Fruit fly (Drosophila melanogaster): ENCODE data around the gene CG14443.
A peak's percentile ranks its signal among the peaks of the same experiment; 100 is the strongest.

CG14443 gene

dm6 chrX:6601641-6602276 lies 32.0 kb upstream of the CG14443 start (continued):
- TF ChIP-seq zfh2 (GFP tag; optimal IDR thresholded peaks at IDR 0.05), result peak; percentile 64
- TF ChIP-seq Blimp-1 (GFP tag; optimal IDR thresholded peaks at IDR 0.05), result peak; percentile 91
- peak; percentile 60 for TF ChIP-seq Elba2 (GFP tag; optimal IDR thresholded peaks at IDR 0.05)
- TF ChIP-seq CG2875 (GFP tag; optimal IDR thresholded peaks at IDR 0.05), result peak; percentile 89
- peak; percentile 86 for TF ChIP-seq CG12299 (tag; optimal IDR thresholded peaks at IDR 0.05)
- peak; percentile 97 for TF ChIP-seq Med (GFP tag)
- peak; percentile 91 for TF ChIP-seq seq (GFP tag; IDR thresholded peaks at IDR 0.05)
- peak; percentile 72 for TF ChIP-seq chm (GFP tag; IDR thresholded peaks at IDR 0.05)
- TF ChIP-seq CHES-1-like (GFP tag; optimal IDR thresholded peaks at IDR 0.05), result peak; percentile 70
- peak; percentile 87 for TF ChIP-seq fd3F (GFP tag; optimal IDR thresholded peaks at IDR 0.05)
- peak; percentile 69 for TF ChIP-seq CG17912 (GFP tag; optimal IDR thresholded peaks at IDR 0.05)
- TF ChIP-seq CG1529 (GFP tag; optimal IDR thresholded peaks at IDR 0.05), result peak; percentile 86
- peak; percentile 74 for TF ChIP-seq Atf-2 (GFP tag; optimal IDR thresholded peaks at IDR 0.05)
- peak; percentile 89 for TF ChIP-seq ems (GFP tag; optimal IDR thresholded peaks at IDR 0.05)
- peak in 1 of 2 experiments; percentile 73 for TF ChIP-seq Hr78 (GFP tag; optimal IDR thresholded peaks at IDR 0.05)
- peak; percentile 88 for TF ChIP-seq jigr1 (GFP tag; IDR thresholded peaks at IDR 0.05)
- TF ChIP-seq CG14050 (GFP tag; IDR thresholded peaks at IDR 0.05), result peak; percentile 80
- peak; percentile 54 for TF ChIP-seq CTCF (GFP tag; optimal IDR thresholded peaks at IDR 0.05)
- TF ChIP-seq nom (GFP tag; optimal IDR thresholded peaks at IDR 0.05), result peak; percentile 87
- peak; percentile 8; the same call in 1 of the 2 replicates for TF ChIP-seq Bgb (GFP tag; IDR thresholded peaks at IDR 0.05; ENCODE audit: partially characterized antibody)
- TF ChIP-seq unc-4 (GFP tag; IDR thresholded peaks at IDR 0.05; ENCODE audit: partially characterized antibody), result no peak
- TF ChIP-seq CG6689 (GFP tag; IDR thresholded peaks at IDR 0.05), result peak; percentile 92
- TF ChIP-seq Lim3 (GFP tag; IDR thresholded peaks at IDR 0.05), result peak; percentile 62; the same call in 1 of the 2 replicates
- TF ChIP-seq Usf (GFP tag; optimal IDR thresholded peaks at IDR 0.05), result peak; percentile 80
- TF ChIP-seq scrt (GFP tag; optimal IDR thresholded peaks at IDR 0.05), result peak; percentile 85
- TF ChIP-seq CG11085 (GFP tag; IDR thresholded peaks at IDR 0.05), result peak; percentile 70
- TF ChIP-seq Ets65A (GFP tag), result peak; percentile 97
- peak; percentile 88 for TF ChIP-seq ranshi (GFP tag; IDR thresholded peaks at IDR 0.05)
- TF ChIP-seq ara (GFP tag; IDR thresholded peaks at IDR 0.05), result peak; percentile 88
- peak; percentile 13 to 42 for TF ChIP-seq insv (GFP tag; optimal IDR thresholded peaks at IDR 0.05)
- no peak; the same call in 2 of the 3 replicates for TF ChIP-seq hb (GFP tag; IDR thresholded peaks at IDR 0.05; ENCODE audit: partially characterized antibody)
- TF ChIP-seq Optix (GFP tag; IDR thresholded peaks at IDR 0.05), result peak; percentile 84
- peak; percentile 65 for TF ChIP-seq pb (GFP tag; optimal IDR thresholded peaks at IDR 0.05)
- peak; percentile 93 for TF ChIP-seq Asciz (GFP tag; optimal IDR thresholded peaks at IDR 0.05)
- peak; percentile 54; the same call in 2 of the 3 replicates for TF ChIP-seq sr (GFP tag; IDR thresholded peaks at IDR 0.05)
- TF ChIP-seq Kr (GFP tag; optimal IDR thresholded peaks at IDR 0.05), result no peak
- TF ChIP-seq nerfin-1 (tag; optimal IDR thresholded peaks at IDR 0.05), result peak; percentile 91
- peak; percentile 93 for TF ChIP-seq dysf (GFP tag; IDR thresholded peaks at IDR 0.05)
- TF ChIP-seq lbe (GFP tag; optimal IDR thresholded peaks at IDR 0.05), result peak; percentile 75
- peak; percentile 79 for TF ChIP-seq eyg (GFP tag; optimal IDR thresholded peaks at IDR 0.05)
- TF ChIP-seq Lpt (GFP tag; optimal IDR thresholded peaks at IDR 0.05), result no peak
- peak; percentile 93 for TF ChIP-seq CG13424 (tag; optimal IDR thresholded peaks at IDR 0.05)
- TF ChIP-seq Adf1 (GFP tag; IDR thresholded peaks at IDR 0.05), result peak; percentile 69
- TF ChIP-seq caup (GFP tag; optimal IDR thresholded peaks at IDR 0.05; ENCODE audit: severe bottlenecking), result peak; percentile 91
- TF ChIP-seq gce (GFP tag; IDR thresholded peaks at IDR 0.05), result peak; percentile 78; the same call in 2 of the 3 replicates
- TF ChIP-seq fd64A (GFP tag; optimal IDR thresholded peaks at IDR 0.05), result peak; percentile 84
- TF ChIP-seq chif (GFP tag; optimal IDR thresholded peaks at IDR 0.05), result peak; percentile 75 to 84
- TF ChIP-seq zfh1 (GFP tag; IDR thresholded peaks at IDR 0.05), result peak; percentile 88
- TF ChIP-seq CG6272 (GFP tag; IDR thresholded peaks at IDR 0.05), result peak; percentile 82
- TF ChIP-seq gt (GFP tag; IDR thresholded peaks at IDR 0.05), result peak; percentile 65

All from whole organism, embryonic.